Fruit fly (Drosophila melanogaster): ENCODE measurements around the gene VhaAC39-2.
A peak's percentile ranks its signal among the peaks of the same experiment; 100 is the strongest.

Gene VhaAC39-2

dm6 chr3R:23159289-23159956 is at the start of gene VhaAC39-2:
Gene VhaAC39-2, minus strand, starts transcription at chr3R:23159316.
- TF ChIP-seq stwl (tag; optimal IDR thresholded peaks at IDR 0.05) (peak; percentile 36), CG7928 (GFP tag; optimal IDR thresholded peaks at IDR 0.05) (no peak), Drgx (GFP tag; IDR thresholded peaks at IDR 0.05) (no peak), Dp (GFP tag; optimal IDR thresholded peaks at IDR 0.05) (peak; percentile 57), BEAF-32 (GFP tag; optimal IDR thresholded peaks at IDR 0.05) (peak; percentile 22), CTCF (GFP tag; optimal IDR thresholded peaks at IDR 0.05) (peak; percentile 95), pita (GFP tag; optimal IDR thresholded peaks at IDR 0.05) (peak; percentile 9), Meics (GFP tag; optimal IDR thresholded peaks at IDR 0.05) (peak; percentile 23), nmo (GFP tag; optimal IDR thresholded peaks at IDR 0.05) (peak; percentile 28), Lhr (GFP tag; optimal IDR thresholded peaks at IDR 0.05) (peak; percentile 55), ewg (GFP tag; optimal IDR thresholded peaks at IDR 0.05) (peak; percentile 91), Xbp1 (GFP tag; optimal IDR thresholded peaks at IDR 0.05) (peak; percentile 16), gem (tag; optimal IDR thresholded peaks at IDR 0.05) (peak; percentile 14), hb (GFP tag; IDR thresholded peaks at IDR 0.05; ENCODE audit: partially characterized antibody) (no peak), cad (GFP tag; optimal IDR thresholded peaks at IDR 0.05) (no peak), CG6175 (GFP tag; IDR thresholded peaks at IDR 0.05) (no peak), phol (tag; optimal IDR thresholded peaks at IDR 0.05) (peak; percentile 73), CoRest (tag; optimal IDR thresholded peaks at IDR 0.05) (peak; percentile 33), pzg (GFP tag; optimal IDR thresholded peaks at IDR 0.05) (peak; percentile 14), CG10267 (tag; optimal IDR thresholded peaks at IDR 0.05) (peak; percentile 29), sisA (GFP tag; IDR thresholded peaks at IDR 0.05) (peak; percentile 54), CG9932 (GFP tag; IDR thresholded peaks at IDR 0.05) (peak; percentile 46; the same call in 1 of the 2 replicates), CG10959 (GFP tag; IDR thresholded peaks at IDR 0.05) (0 out of 2 replicates have a peak, but pooled peaks have one; percentile 24), grau (tag; optimal IDR thresholded peaks at IDR 0.05) (peak; percentile 4), CG33557 (GFP tag; optimal IDR thresholded peaks at IDR 0.05) (peak; percentile 13), tna (GFP tag; IDR thresholded peaks at IDR 0.05; ENCODE audit: partially characterized antibody) (no peak), CG30403 (GFP tag; optimal IDR thresholded peaks at IDR 0.05) (peak; percentile 2), dmrt11E (tag; optimal IDR thresholded peaks at IDR 0.05) (peak; percentile 21), Myb (GFP tag; optimal IDR thresholded peaks at IDR 0.05) (peak; percentile 88), CG9797 (GFP tag; optimal IDR thresholded peaks at IDR 0.05) (no peak), eve (GFP tag; optimal IDR thresholded peaks at IDR 0.05) (no peak), Ssrp (tag; optimal IDR thresholded peaks at IDR 0.05) (no peak), scrt (GFP tag; optimal IDR thresholded peaks at IDR 0.05) (peak; percentile 93), HLH3B (GFP tag; IDR thresholded peaks at IDR 0.05) (peak; percentile 28; the same call in 1 of the 2 replicates), CG15696 (tag; optimal IDR thresholded peaks at IDR 0.05) (peak; percentile 52), CG10543 (GFP tag; optimal IDR thresholded peaks at IDR 0.05) (no peak), crp (GFP tag; optimal IDR thresholded peaks at IDR 0.05) (no peak), wor (GFP tag; IDR thresholded peaks at IDR 0.05) (no peak), CG12391 (tag; optimal IDR thresholded peaks at IDR 0.05) (peak; percentile 22), CG7839 (tag; optimal IDR thresholded peaks at IDR 0.05) (peak; percentile 3), Stat92E (GFP tag; optimal IDR thresholded peaks at IDR 0.05) (no peak), Hr3 (GFP tag; optimal IDR thresholded peaks at IDR 0.05) (peak; percentile 27), gsb-n (tag; optimal IDR thresholded peaks at IDR 0.05) (no peak), fru (optimal IDR thresholded peaks at IDR 0.05) (no peak), CG2199 (GFP tag; IDR thresholded peaks at IDR 0.05) (peak; percentile 71; the same call in 2 of the 3 replicates), trem (tag; optimal IDR thresholded peaks at IDR 0.05) (peak; percentile 69), Ets65A (GFP tag) (peak; percentile 22), dpn (GFP tag; optimal IDR thresholded peaks at IDR 0.05) (peak in 1 of 2 experiments; percentile 15), zen (tag; optimal IDR thresholded peaks at IDR 0.05) (peak; percentile 6)

Measured in whole organism, embryonic.